Worm (Caenorhabditis elegans) whole organism, L3 larva: ENCODE results near the gene unc-51.

ENCODE experiments used
- R02D3.7 ChIP-seq: fragments of 150-350 bp; optimal IDR thresholded peaks from 2 replicates; lab custom pipeline; 2014; ENCODE audit warnings: missing biosample characterization, missing genetic modification characterization
- ZK546.5 ChIP-seq: sonication (generic microtip); optimal IDR thresholded peaks from 2 replicates; lab custom pipeline; 2017; ENCODE audit warnings: missing biosample characterization, missing genetic modification characterization
- aly-2 ChIP-seq: fragments of 150-350 bp; optimal IDR thresholded peaks from 2 replicates; lab custom pipeline; 2014; ENCODE audit warnings: missing biosample characterization, missing genetic modification characterization
- ama-1 ChIP-seq: fragments of 150-350 bp; optimal IDR thresholded peaks from 2 replicates; lab custom pipeline; 2018
- ceh-28 ChIP-seq: fragments of 150-350 bp; optimal IDR thresholded peaks from 2 replicates; lab custom pipeline; 2014; ENCODE audit warnings: missing biosample characterization, missing genetic modification reagents, missing genetic modification characterization
- ceh-82 ChIP-seq: fragments of 150-350 bp; optimal IDR thresholded peaks from 2 replicates; lab custom pipeline; 2014; ENCODE audit warnings: missing biosample characterization, missing genetic modification characterization
- egl-5 ChIP-seq: fragments of 150-350 bp; optimal IDR thresholded peaks from 2 replicates; lab custom pipeline; 2017; ENCODE audit warnings: missing biosample characterization, missing genetic modification reagents, missing genetic modification characterization, inconsistent platforms
- elt-2 ChIP-seq: sonication (generic microtip); optimal IDR thresholded peaks from 2 replicates; lab custom pipeline; 2016; ENCODE audit warnings: missing genetic modification reagents, mild to moderate bottlenecking, missing genetic modification characterization, missing compliant biosample characterization
- elt-3 ChIP-seq, 3 experiments: fragments of 150-350 bp in 1 of 3; sonication (generic microtip) in 2 of 3; optimal IDR thresholded peaks; 2 replicates in 2 of 3; 4 replicates in 1 of 3; lab custom pipeline; 2014 to 2017; ENCODE audit warnings: missing biosample characterization in 3 of 3, missing genetic modification characterization in 3 of 3
- fkh-10 ChIP-seq: sonication (generic microtip); optimal IDR thresholded peaks from 2 replicates; lab custom pipeline; 2017; ENCODE audit warnings: missing biosample characterization, missing genetic modification reagents, missing genetic modification characterization
- fos-1 ChIP-seq: fragments of 150-350 bp; optimal IDR thresholded peaks from 2 replicates; lab custom pipeline; 2014; ENCODE audit warnings: missing biosample characterization, missing genetic modification characterization
- hmg-11 ChIP-seq: sonication (generic microtip); optimal IDR thresholded peaks from 2 replicates; lab custom pipeline; 2016; ENCODE audit warnings: missing genetic modification characterization, missing compliant biosample characterization
- jun-1 ChIP-seq: fragments of 150-350 bp; optimal IDR thresholded peaks from 2 replicates; lab custom pipeline; 2014; ENCODE audit warnings: missing biosample characterization, missing genetic modification reagents, missing genetic modification characterization
- lin-15B ChIP-seq: fragments of 150-350 bp; optimal IDR thresholded peaks from 2 replicates; lab custom pipeline; 2014; ENCODE audit warnings: missing biosample characterization, missing genetic modification characterization
- lin-39 ChIP-seq: fragments of 150-350 bp; optimal IDR thresholded peaks from 2 replicates; lab custom pipeline; 2018; ENCODE audit warnings: missing biosample characterization, missing genetic modification reagents, missing genetic modification characterization
- lsy-12 ChIP-seq: sonication (generic microtip); optimal IDR thresholded peaks from 2 replicates; lab custom pipeline; 2016; ENCODE audit warnings: mild to moderate bottlenecking, missing genetic modification characterization, missing compliant biosample characterization
- mdl-1 ChIP-seq: fragments of 150-350 bp; optimal IDR thresholded peaks from 2 replicates; lab custom pipeline; 2014; ENCODE audit warnings: missing biosample characterization, missing genetic modification characterization
- nfya-1 ChIP-seq: sonication (generic microtip); optimal IDR thresholded peaks from 2 replicates; lab custom pipeline; 2017; ENCODE audit warnings: missing genetic modification characterization, mild to moderate bottlenecking, missing compliant biosample characterization, antibody characterized with exemption, moderate library complexity; ENCODE audit not compliant: insufficient read depth
- nhr-11 ChIP-seq: fragments of 150-350 bp; optimal IDR thresholded peaks from 2 replicates; lab custom pipeline; 2014; ENCODE audit warnings: missing biosample characterization, missing genetic modification characterization
- nhr-12 ChIP-seq: fragments of 150-350 bp; optimal IDR thresholded peaks from 2 replicates; lab custom pipeline; 2014; ENCODE audit warnings: missing biosample characterization, missing genetic modification characterization
- nhr-23 ChIP-seq: fragments of 150-350 bp; optimal IDR thresholded peaks from 2 replicates; lab custom pipeline; 2014; ENCODE audit warnings: missing biosample characterization, missing genetic modification reagents, missing genetic modification characterization
- nhr-237 ChIP-seq: fragments of 150-350 bp; optimal IDR thresholded peaks from 2 replicates; lab custom pipeline; 2014; ENCODE audit warnings: missing biosample characterization, missing genetic modification characterization
- nhr-25 ChIP-seq: sonication (generic microtip); optimal IDR thresholded peaks from 2 replicates; lab custom pipeline; 2017; ENCODE audit warnings: missing biosample characterization, missing genetic modification characterization
- nhr-43 ChIP-seq: sonication (generic microtip); optimal IDR thresholded peaks from 2 replicates; lab custom pipeline; 2016; ENCODE audit warnings: mild to moderate bottlenecking, missing genetic modification characterization, missing compliant biosample characterization; ENCODE audit not compliant: poor library complexity, severe bottlenecking
- nhr-76 ChIP-seq: fragments of 150-350 bp; sonication (generic microtip); optimal IDR thresholded peaks from 5 replicates; lab custom pipeline; 2014; ENCODE audit warnings: missing biosample characterization, missing genetic modification characterization
- nhr-77 ChIP-seq: fragments of 150-350 bp; optimal IDR thresholded peaks from 2 replicates; lab custom pipeline; 2014; ENCODE audit warnings: missing biosample characterization, missing genetic modification characterization
- pha-4 ChIP-seq: fragments of 150-350 bp; optimal IDR thresholded peaks from 2 replicates; lab custom pipeline; 2014; ENCODE audit warnings: missing biosample characterization, missing genetic modification reagents, missing genetic modification characterization
- pqm-1 ChIP-seq: fragments of 150-350 bp; optimal IDR thresholded peaks from 2 replicates; lab custom pipeline; 2017; ENCODE audit warnings: missing biosample characterization, missing genetic modification characterization, inconsistent platforms
- sea-2 ChIP-seq: fragments of 150-350 bp; sonication (generic microtip); optimal IDR thresholded peaks from 4 replicates; lab custom pipeline; 2014; ENCODE audit warnings: missing biosample characterization, missing genetic modification reagents, missing genetic modification characterization
- skn-1 ChIP-seq: fragments of 150-350 bp; optimal IDR thresholded peaks from 2 replicates; lab custom pipeline; 2014; ENCODE audit warnings: missing biosample characterization, missing genetic modification characterization
- snpc-4 ChIP-seq: fragments of 150-350 bp; optimal IDR thresholded peaks from 2 replicates; lab custom pipeline; 2014; ENCODE audit warnings: missing biosample characterization, missing genetic modification characterization
- tbx-2 ChIP-seq: sonication (generic microtip); optimal IDR thresholded peaks from 2 replicates; lab custom pipeline; 2016; ENCODE audit warnings: mild to moderate bottlenecking, missing genetic modification characterization, missing compliant biosample characterization
- unc-39 ChIP-seq: sonication (generic microtip); optimal IDR thresholded peaks from 4 replicates; lab custom pipeline; 2017; ENCODE audit warnings: missing biosample characterization, missing genetic modification characterization
- unc-62 ChIP-seq: fragments of 150-350 bp; sonication (generic microtip); optimal IDR thresholded peaks from 4 replicates; lab custom pipeline; 2014; ENCODE audit warnings: missing biosample characterization, missing genetic modification reagents, missing genetic modification characterization
- zag-1 ChIP-seq: fragments of 150-350 bp; optimal IDR thresholded peaks from 2 replicates; lab custom pipeline; 2014; ENCODE audit warnings: missing biosample characterization, missing genetic modification characterization
- ztf-11 ChIP-seq: fragments of 150-350 bp; optimal IDR thresholded peaks from 2 replicates; lab custom pipeline; 2014; ENCODE audit warnings: missing biosample characterization, missing genetic modification characterization
- ztf-4 ChIP-seq: fragments of 150-350 bp; optimal IDR thresholded peaks from 2 replicates; lab custom pipeline; 2014; ENCODE audit warnings: missing biosample characterization, missing genetic modification characterization

unc-51 gene

DNA sequence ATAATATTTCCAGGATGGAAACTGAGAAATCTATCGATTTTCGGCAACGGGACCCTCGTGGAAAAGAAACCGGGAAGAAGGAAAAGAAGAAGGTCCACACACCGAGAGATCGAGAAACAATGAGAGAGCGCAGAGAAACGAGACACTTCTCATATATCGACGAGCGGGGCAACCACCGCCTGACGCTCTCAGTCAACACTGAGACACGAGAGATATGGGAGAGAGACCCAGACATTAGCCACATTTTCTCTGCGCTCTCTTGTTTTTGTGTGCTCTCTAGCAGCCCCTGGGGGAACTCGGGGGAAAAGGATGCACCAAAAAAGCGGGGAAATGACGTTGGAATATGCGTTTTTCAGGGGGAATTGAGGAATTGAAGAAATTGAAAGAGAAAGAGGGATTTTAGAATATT lies 1.4 kb upstream of the unc-51 start:
- TF ChIP-seq jun-1 (peak; percentile 41), snpc-4 (tag; lab: Kevin White, UChicago) (peak; percentile 32), sea-2 (GFP tag; lab: Kevin White, UChicago) (peak; percentile 30), hmg-11 (tag; lab: Kevin White, UChicago) (peak; percentile 93), nhr-12 (no peak), ztf-11 (no peak), lsy-12 (tag; lab: Kevin White, UChicago) (no peak), nhr-77 (tag; lab: Kevin White, UChicago) (no peak), lin-15B (peak; percentile 7), lin-39 (peak; percentile 87), nfya-1 (tag; lab: Kevin White, UChicago) (peak; percentile 89), mdl-1 (peak; percentile 65), unc-62 (GFP tag; lab: Kevin White, UChicago) (peak; percentile 48), fkh-10 (GFP tag; lab: Kevin White, UChicago) (peak; percentile 68), ceh-82 (tag; lab: Kevin White, UChicago) (peak; percentile 17), nhr-23 (peak; percentile 42), nhr-76 (tag; lab: Kevin White, UChicago) (no peak), nhr-43 (tag; lab: Kevin White, UChicago) (no peak), skn-1 (tag; lab: Kevin White, UChicago) (no peak), nhr-25 (tag; lab: Kevin White, UChicago) (peak; percentile 34), ceh-28 (tag; lab: Kevin White, UChicago) (peak; percentile 90), zag-1 (tag; lab: Kevin White, UChicago) (no peak), pha-4 (tag; lab: Kevin White, UChicago) (peak; percentile 74), elt-2 (tag; lab: Kevin White, UChicago) (peak; percentile 50), ZK546.5 (tag; lab: Kevin White, UChicago) (no peak), tbx-2 (tag; lab: Kevin White, UChicago) (peak; percentile 13), nhr-237 (tag; lab: Kevin White, UChicago) (no peak), ama-1 (lab: Kevin White, UChicago) (peak; percentile 26), fos-1 (tag; lab: Kevin White, UChicago) (no peak), pqm-1 (tag; lab: Kevin White, UChicago) (peak; percentile 7), egl-5 (tag; lab: Kevin White, UChicago) (peak; percentile 36), R02D3.7 (tag; lab: Kevin White, UChicago) (peak; percentile 37)

DNA sequence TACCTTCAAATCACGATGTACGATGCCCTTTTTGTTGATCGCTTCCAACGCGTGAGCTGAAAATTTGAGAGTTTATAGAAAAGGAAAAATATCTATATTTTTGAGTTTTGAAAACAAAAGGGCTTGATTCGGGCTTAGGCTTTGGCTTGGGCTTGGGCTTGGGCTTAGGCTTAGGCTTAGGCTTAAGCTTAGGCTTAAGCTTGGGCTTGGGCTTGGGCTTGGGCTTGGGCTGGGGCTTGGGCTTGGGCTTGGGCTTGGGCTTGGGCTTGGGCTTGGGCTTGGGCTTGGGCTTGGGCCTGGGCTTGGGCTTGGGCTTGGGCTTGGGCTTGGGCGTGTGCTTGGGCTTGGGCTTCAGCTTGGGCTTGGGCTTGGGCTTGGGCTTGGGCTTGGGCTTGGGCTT lies 2.1 kb downstream of the unc-51 start:
- TF ChIP-seq elt-3 (tag; optimal IDR thresholded peaks at IDR 0.05; lab: Kevin White, UChicago) (no peak), fos-1 (tag; lab: Kevin White, UChicago) (no peak), ceh-82 (tag; lab: Kevin White, UChicago) (no peak), jun-1 (no peak), ama-1 (lab: Kevin White, UChicago) (no peak), nhr-76 (tag; lab: Kevin White, UChicago) (no peak), aly-2 (no peak), ztf-4 (no peak), nhr-11 (tag; lab: Kevin White, UChicago) (no peak), nhr-23 (no peak)

DNA sequence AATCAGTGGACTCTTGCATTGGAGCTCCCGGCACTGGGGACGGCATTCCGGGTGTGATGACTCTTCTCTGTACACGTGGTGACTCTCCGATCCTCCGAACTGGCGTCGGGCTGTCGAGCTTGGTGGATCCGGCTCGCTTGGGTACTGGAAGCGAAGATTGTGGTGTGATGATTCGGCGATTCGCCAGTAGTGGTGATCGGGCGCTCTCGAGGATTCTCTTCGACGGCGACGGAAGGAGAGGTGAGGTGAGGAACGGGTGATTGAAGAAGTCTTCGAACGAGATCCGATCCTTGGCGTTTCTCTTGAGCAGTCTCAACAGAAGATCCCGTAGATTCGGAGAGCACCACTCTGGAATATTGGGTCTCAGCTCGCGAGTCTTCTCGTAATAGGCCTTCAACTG lies 3.6 kb downstream of the unc-51 start:
- no peak for TF ChIP-seq snpc-4 (tag; lab: Kevin White, UChicago)
- no peak for TF ChIP-seq ama-1 (lab: Kevin White, UChicago)
- TF ChIP-seq tbx-2 (tag; lab: Kevin White, UChicago) = no peak
- TF ChIP-seq nhr-237 (tag; lab: Kevin White, UChicago) = no peak
- no peak for TF ChIP-seq unc-39
- no peak for TF ChIP-seq nhr-11 (tag; lab: Kevin White, UChicago)
- TF ChIP-seq sea-2 (GFP tag; lab: Kevin White, UChicago) = no peak
- no peak for TF ChIP-seq nhr-76 (tag; lab: Kevin White, UChicago)
- TF ChIP-seq aly-2 = no peak
- TF ChIP-seq lsy-12 (tag; lab: Kevin White, UChicago) = no peak
- no peak for TF ChIP-seq lin-39
- no peak for TF ChIP-seq pha-4 (tag; lab: Kevin White, UChicago)

DNA sequence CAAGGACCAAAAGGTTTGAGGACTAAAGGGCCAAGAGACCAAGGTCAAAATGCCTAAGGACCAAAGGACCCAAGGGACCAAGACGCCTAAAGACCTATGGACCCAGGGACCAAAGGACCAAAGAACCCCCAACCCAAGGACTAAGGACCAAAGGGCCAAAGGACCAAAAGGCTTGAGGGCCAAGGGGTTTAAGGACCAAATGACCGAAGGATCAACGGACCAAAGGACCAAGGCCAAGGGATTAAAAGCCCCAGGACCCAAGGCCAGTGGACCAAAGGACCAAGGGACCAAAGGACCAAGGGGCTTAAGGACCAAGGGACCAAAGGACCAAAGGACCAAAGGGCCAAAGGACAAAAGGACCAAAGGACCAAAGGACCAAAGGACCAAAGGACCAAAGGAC lies 4.5 kb downstream of the unc-51 start:
- no peak for TF ChIP-seq fos-1 (tag; lab: Kevin White, UChicago)
- TF ChIP-seq, all 47 proteins: peak for 0
